Worm (Caenorhabditis elegans): Measurements from ENCODE around the gene plc-2.

ce11 chrV:15153277-15153676, 39.1 kb upstream of the plc-2 start, which contains the start of gene srh-55:
- TF ChIP-seq unc-39 (tag; optimal IDR thresholded peaks at IDR 0.05) (no peak), sem-2 (GFP tag; optimal IDR thresholded peaks at IDR 0.05) (no peak), ceh-83 (GFP tag; optimal IDR thresholded peaks at IDR 0.05) (no peak), snpc-4 (tag; optimal IDR thresholded peaks at IDR 0.05) (no peak), M03D4.4 (tag; optimal IDR thresholded peaks at IDR 0.05) (no peak), unc-62 (GFP tag; optimal IDR thresholded peaks at IDR 0.05) (no peak), lin-13 (tag; optimal IDR thresholded peaks at IDR 0.05) (no peak), mep-1 (tag; optimal IDR thresholded peaks at IDR 0.05) (no peak)
